Fruit fly (Drosophila melanogaster): ENCODE data around the gene COX7B.

DNA sequence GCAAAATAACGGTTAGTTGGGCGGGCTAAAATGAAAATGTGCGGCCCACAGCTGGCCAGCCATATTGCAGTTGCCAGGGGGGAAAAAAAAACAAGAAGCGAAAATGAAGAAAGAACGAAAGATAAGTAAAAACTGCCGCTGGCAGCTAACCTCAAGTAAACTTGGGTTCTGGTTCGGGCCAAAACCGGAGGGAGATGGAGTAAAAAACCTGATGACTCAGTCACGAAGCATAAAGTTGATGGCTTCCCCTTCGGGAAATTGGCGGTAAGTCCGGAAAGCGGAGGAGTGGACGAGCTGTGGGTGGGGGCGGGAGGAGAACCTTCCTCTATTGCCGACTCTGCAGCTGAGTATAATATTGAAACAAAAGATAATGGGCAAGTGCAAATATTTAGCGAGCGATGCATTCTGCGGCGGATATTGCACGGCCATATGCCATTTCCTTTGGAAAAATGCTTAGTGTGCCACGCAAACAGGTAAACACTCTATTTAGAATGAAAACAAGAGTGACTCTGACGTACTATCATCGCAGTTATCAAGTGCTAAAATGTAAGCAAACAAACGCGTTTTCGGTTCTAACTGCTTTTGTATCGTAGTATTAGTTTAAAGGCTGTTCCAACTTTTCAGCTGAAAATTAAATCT, 6.1 kb upstream of the COX7B start:
- no peak for TF ChIP-seq CG8478 (optimal IDR thresholded peaks at IDR 0.05)
- TF ChIP-seq pan (optimal IDR thresholded peaks at IDR 0.05) = no peak

All from whole organism.